Worm (Caenorhabditis elegans) whole organism, L2 larva: Measurements from ENCODE around the gene clec-139.

ENCODE experiments used
- alr-1 ChIP-seq: fragments of 150-350 bp; optimal IDR thresholded peaks from 2 replicates; lab custom pipeline; 2014; ENCODE audit warnings: missing biosample characterization, missing genetic modification characterization
- lin-11 ChIP-seq: fragments of 150-350 bp; sonication (generic microtip); optimal IDR thresholded peaks from 2 replicates; lab custom pipeline; 2014; ENCODE audit warnings: missing biosample characterization, missing genetic modification characterization, inconsistent platforms, mixed read lengths

- no peak for TF ChIP-seq alr-1 (tag; lab: Kevin White, UChicago)
- no peak for TF ChIP-seq lin-11 (tag; lab: Kevin White, UChicago)
These were observed 13.5 kb downstream of the clec-139 start, which contains the start of gene F35D11.3 for ce11 chrII:4608073-4608472.
